Worm (Caenorhabditis elegans): ENCODE measurements around the gene B0310.6.

The B0310.6 gene

ce11 chrX:520881-521280 lies 9.9 kb downstream of the B0310.6 start, which contains the start of gene B0310.3:
B0310.3 (minus strand) TSS chrX:520981.
- TF ChIP-seq pqm-1 (tag; optimal IDR thresholded peaks at IDR 0.05) = no peak
- TF ChIP-seq ttx-3 (tag; optimal IDR thresholded peaks at IDR 0.05) = no peak
- TF ChIP-seq K09A11.1 (tag; optimal IDR thresholded peaks at IDR 0.05; ENCODE audit: insufficient read depth) = no peak
- TF ChIP-seq nfya-1 (tag; optimal IDR thresholded peaks at IDR 0.05) = no peak
- TF ChIP-seq nhr-232 (tag; optimal IDR thresholded peaks at IDR 0.05) = no peak
- no peak for TF ChIP-seq ceh-6 (GFP tag; optimal IDR thresholded peaks at IDR 0.05)
- no peak for TF ChIP-seq ets-4 (tag; optimal IDR thresholded peaks at IDR 0.05)
- TF ChIP-seq elt-2 (tag; optimal IDR thresholded peaks at IDR 0.05) = no peak
- no peak for TF ChIP-seq ceh-18 (tag; optimal IDR thresholded peaks at IDR 0.05)
- TF ChIP-seq ceh-30 (tag; optimal IDR thresholded peaks at IDR 0.05) = no peak
- no peak for TF ChIP-seq pha-4 (tag; optimal IDR thresholded peaks at IDR 0.05)
- TF ChIP-seq pax-1 (tag; optimal IDR thresholded peaks at IDR 0.05) = no peak
- no peak for TF ChIP-seq ama-1 (optimal IDR thresholded peaks at IDR 0.05)
- no peak for TF ChIP-seq C08G9.2 (tag; optimal IDR thresholded peaks at IDR 0.05)

ce11 chrX:514023-514422 lies 16.8 kb downstream of the B0310.6 start:
- no peak for TF ChIP-seq sdc-2 (tag; optimal IDR thresholded peaks at IDR 0.05)

- no peak for TF ChIP-seq elt-2 (tag; optimal IDR thresholded peaks at IDR 0.05)
- no peak for TF ChIP-seq eyg-1 (tag; optimal IDR thresholded peaks at IDR 0.05)
- no peak for TF ChIP-seq ceh-45 (GFP tag; IDR thresholded peaks at IDR 0.05)
- no peak for TF ChIP-seq ceh-22 (tag; optimal IDR thresholded peaks at IDR 0.05)
- no peak for TF ChIP-seq ceh-2 (tag; optimal IDR thresholded peaks at IDR 0.05)
- TF ChIP-seq hlh-6 (tag; optimal IDR thresholded peaks at IDR 0.05) = no peak
- TF ChIP-seq nfya-1 (tag; optimal IDR thresholded peaks at IDR 0.05) = no peak
- TF ChIP-seq ceh-30 (tag; optimal IDR thresholded peaks at IDR 0.05) = no peak
- TF ChIP-seq ceh-24 (tag; optimal IDR thresholded peaks at IDR 0.05) = no peak
Observed at ce11 chrX:506848-507247, 24.0 kb downstream of the B0310.6 start, which contains the start of gene B0310.2. B0310.2 (minus strand) TSS chrX:506948.

ce11 chrX:505014-505413 lies 25.8 kb downstream of the B0310.6 start:
- TF ChIP-seq lim-6 (tag; optimal IDR thresholded peaks at IDR 0.05) (no peak), ahr-1 (tag; optimal IDR thresholded peaks at IDR 0.05) (no peak), ttx-3 (tag; optimal IDR thresholded peaks at IDR 0.05) (no peak), ceh-19 (GFP tag; optimal IDR thresholded peaks at IDR 0.05) (no peak)

ce11 chrX:504046-504843 lies 26.6 kb downstream of the B0310.6 start:
- TF ChIP-seq unc-3 (GFP tag; conservative IDR thresholded peaks at IDR 0.05) (no peak), unc-3 (tag; optimal IDR thresholded peaks at IDR 0.05) (no peak), pqm-1 (tag; optimal IDR thresholded peaks at IDR 0.05) (no peak), tbx-7 (tag; optimal IDR thresholded peaks at IDR 0.05) (no peak), sox-4 (tag; optimal IDR thresholded peaks at IDR 0.05) (no peak), unc-86 (tag; optimal IDR thresholded peaks at IDR 0.05) (no peak), pha-2 (tag; optimal IDR thresholded peaks at IDR 0.05) (no peak)

- TF ChIP-seq ceh-9 (tag; optimal IDR thresholded peaks at IDR 0.05) = no peak
- TF ChIP-seq syd-9 (tag; optimal IDR thresholded peaks at IDR 0.05) = no peak
- no peak for TF ChIP-seq eyg-1 (tag; optimal IDR thresholded peaks at IDR 0.05)
- no peak for TF ChIP-seq hlh-15 (tag; optimal IDR thresholded peaks at IDR 0.05)
- no peak for TF ChIP-seq nhr-11 (tag; optimal IDR thresholded peaks at IDR 0.05)
- no peak for TF ChIP-seq K09A11.1 (tag; optimal IDR thresholded peaks at IDR 0.05; ENCODE audit: insufficient read depth)
- TF ChIP-seq rnt-1 (tag; optimal IDR thresholded peaks at IDR 0.05) = no peak
- TF ChIP-seq che-1 (tag; optimal IDR thresholded peaks at IDR 0.05) = no peak
- no peak for TF ChIP-seq ref-2 (tag; optimal IDR thresholded peaks at IDR 0.05)
- no peak for TF ChIP-seq fkh-6 (tag; optimal IDR thresholded peaks at IDR 0.05)
Observed at ce11 chrX:498640-499039, 32.2 kb downstream of the B0310.6 start.

All from whole organism, late embryonic.